Worm (Caenorhabditis elegans) whole organism, early embryonic: ENCODE results near the gene Y94H6A.12.
"Not testable (repeated sequence)": the region's sequence is repeated elsewhere in the genome, so short reads cannot be mapped to it uniquely, and the experiment has no call there.

Experiments
- B0310.2 ChIP-seq: sonication (generic microtip); optimal IDR thresholded peaks from 2 replicates; lab custom pipeline; 2016; ENCODE audit warnings: mild to moderate bottlenecking, missing genetic modification characterization, missing compliant biosample characterization
- F13C5.2 ChIP-seq: sonication (generic microtip); optimal IDR thresholded peaks from 2 replicates; lab custom pipeline; 2017; ENCODE audit warnings: mild to moderate bottlenecking, missing genetic modification characterization, inconsistent platforms, missing compliant biosample characterization
- aly-1 ChIP-seq: sonication (generic microtip); optimal IDR thresholded peaks from 2 replicates; lab custom pipeline; 2016; ENCODE audit warnings: missing genetic modification characterization, missing compliant biosample characterization
- ama-1 ChIP-seq: fragments of 150-350 bp; optimal IDR thresholded peaks from 2 replicates; lab custom pipeline; 2014
- ceh-13 ChIP-seq: fragments of 200-800 bp; sonication (Bioruptor generic); optimal IDR thresholded peaks from 2 replicates; lab custom pipeline; 2018; ENCODE audit warnings: mild to moderate bottlenecking, missing genetic modification characterization, missing compliant biosample characterization
- ceh-36 ChIP-seq: sonication (generic microtip); optimal IDR thresholded peaks from 2 replicates; lab custom pipeline; 2016; ENCODE audit warnings: missing genetic modification characterization, inconsistent platforms, missing compliant biosample characterization
- ets-7 ChIP-seq: sonication (generic microtip); optimal IDR thresholded peaks from 2 replicates; lab custom pipeline; 2016; ENCODE audit warnings: missing genotype, missing genetic modification characterization, missing compliant biosample characterization
- flt-1 ChIP-seq: fragments of 200-800 bp; sonication (Bioruptor generic); IDR thresholded peaks from 2 replicates; pipeline ENCODE4 v1.3.6; 2022; ENCODE audit warnings: missing genetic modification characterization, missing compliant biosample characterization
- hmbx-1 ChIP-seq: sonication (generic microtip); optimal IDR thresholded peaks from 2 replicates; lab custom pipeline; 2016; ENCODE audit warnings: mild to moderate bottlenecking, missing genetic modification characterization, missing compliant biosample characterization
- hmg-4 ChIP-seq: fragments of 200-800 bp; sonication (Bioruptor generic); optimal IDR thresholded peaks from 2 replicates; lab custom pipeline; 2018; ENCODE audit warnings: mild to moderate bottlenecking, missing genetic modification characterization, missing compliant biosample characterization
- hnd-1 ChIP-seq: sonication (generic microtip); optimal IDR thresholded peaks from 2 replicates; lab custom pipeline; 2016; ENCODE audit warnings: missing genetic modification characterization, missing compliant biosample characterization
- pes-1 ChIP-seq: fragments of 200-800 bp; sonication (Bioruptor generic); IDR thresholded peaks from 2 replicates; pipeline ENCODE4 v1.3.6; 2022; ENCODE audit warnings: missing genetic modification reagents, missing genetic modification characterization, missing compliant biosample characterization
- scrt-1 ChIP-seq: fragments of 200-800 bp; sonication (Bioruptor generic); IDR thresholded peaks from 2 replicates; pipeline ENCODE4 v1.3.6; 2022; ENCODE audit warnings: missing genetic modification characterization, missing compliant biosample characterization
- sea-1 ChIP-seq: fragments of 200-800 bp; sonication (Bioruptor generic); conservative IDR thresholded peaks from 2 replicates; pipeline ENCODE4 v1.3.6; 2022; ENCODE audit warnings: missing genetic modification characterization, missing compliant biosample characterization
- tbx-11 ChIP-seq: fragments of 200-800 bp; sonication (Bioruptor generic); IDR thresholded peaks from 2 replicates; pipeline ENCODE4 v1.3.6; 2022; ENCODE audit warnings: missing genetic modification characterization, missing compliant biosample characterization
- tbx-37 ChIP-seq: fragments of 200-800 bp; sonication (Bioruptor generic); conservative IDR thresholded peaks from 2 replicates; pipeline ENCODE4 v1.3.6; 2022; ENCODE audit warnings: missing genetic modification reagents, missing genetic modification characterization, missing compliant biosample characterization
- tra-4 ChIP-seq: sonication (generic microtip); optimal IDR thresholded peaks from 2 replicates; lab custom pipeline; 2017; ENCODE audit warnings: missing genetic modification characterization, missing compliant biosample characterization

Gene Y94H6A.12

ce11 chrIV:2729957-2730356 is 17.1 kb upstream of the Y94H6A.12 start, which contains the start of gene Y94H6A.2:
Gene Y94H6A.2, plus strand, starts transcription at chrIV:2730292.
- TF ChIP-seq tbx-37 (no peak), F13C5.2 (tag; lab: Kevin White, UChicago) (no peak), ceh-36 (no peak), aly-1 (tag; lab: Kevin White, UChicago) (no peak), pes-1 (GFP tag; lab: Robert Waterston, UW) (no peak)

- peak; percentile 50 for TF ChIP-seq tbx-37
- TF ChIP-seq F13C5.2 (tag; lab: Kevin White, UChicago): peak; percentile 58
- TF ChIP-seq tbx-11 (GFP tag; lab: Robert Waterston, UW): no peak
Observed at ce11 chrIV:2725784-2726183, 12.9 kb upstream of the Y94H6A.12 start, which contains the start of gene ubxn-2. Gene ubxn-2, minus strand, starts transcription at chrIV:2725819.

- TF ChIP-seq B0310.2 (tag; lab: Kevin White, UChicago); tbx-11 (GFP tag; lab: Robert Waterston, UW); scrt-1 (GFP tag; lab: Robert Waterston, UW): not testable (repeated sequence)
Observed at ce11 chrIV:2719734-2720133, 6.9 kb upstream of the Y94H6A.12 start, which contains the start of gene ndua-12. Gene ndua-12, minus strand, starts transcription at chrIV:2719834.

ce11 chrIV:2716474-2716873 is 3.6 kb upstream of the Y94H6A.12 start, which contains the start of gene Y94H6A.7:
Gene Y94H6A.7, minus strand, starts transcription at chrIV:2716574.
- TF ChIP-seq hmbx-1 (tag; lab: Kevin White, UChicago); flt-1; hmg-4 (GFP tag; lab: Kevin White, UChicago): not testable (repeated sequence)

ce11 chrIV:2711122-2711669 is 1.6 kb downstream of the Y94H6A.12 start:
- TF ChIP-seq scrt-1 (GFP tag; lab: Robert Waterston, UW): no peak
- no peak for TF ChIP-seq aly-1 (tag; lab: Kevin White, UChicago)
- no peak for TF ChIP-seq hmbx-1 (tag; lab: Kevin White, UChicago)
- TF ChIP-seq tbx-11 (GFP tag; lab: Robert Waterston, UW): no peak
- TF ChIP-seq hmg-4 (GFP tag; lab: Kevin White, UChicago): no peak
- no peak for TF ChIP-seq ets-7 (tag; lab: Kevin White, UChicago)
- no peak for TF ChIP-seq ceh-13
- TF ChIP-seq tbx-37: no peak
- no peak for TF ChIP-seq ama-1 (lab: Kevin White, UChicago)
- TF ChIP-seq hnd-1 (tag; lab: Kevin White, UChicago): no peak
- no peak for TF ChIP-seq pes-1 (GFP tag; lab: Robert Waterston, UW)
- TF ChIP-seq flt-1: no peak
- no peak for TF ChIP-seq sea-1 (GFP tag; lab: Robert Waterston, UW)

ce11 chrIV:2710203-2710935 is 2.5 kb downstream of the Y94H6A.12 start, which contains the start of gene Y94H6A.10:
Gene Y94H6A.10, minus strand, starts transcription at chrIV:2710666.
- TF ChIP-seq ceh-13 (no peak), scrt-1 (GFP tag; lab: Robert Waterston, UW) (no peak), hmbx-1 (tag; lab: Kevin White, UChicago) (no peak), ama-1 (lab: Kevin White, UChicago) (no peak), tra-4 (tag; lab: Kevin White, UChicago) (no peak), aly-1 (tag; lab: Kevin White, UChicago) (no peak), tbx-37 (no peak), B0310.2 (tag; lab: Kevin White, UChicago) (no peak)

ce11 chrIV:2709590-2710201 is 3.1 kb downstream of the Y94H6A.12 start:
- TF ChIP-seq ceh-13: no peak
- no peak for TF ChIP-seq ama-1 (lab: Kevin White, UChicago)
- no peak for TF ChIP-seq ceh-36
- no peak for TF ChIP-seq pes-1 (GFP tag; lab: Robert Waterston, UW)
- TF ChIP-seq tbx-37: no peak
- no peak for TF ChIP-seq aly-1 (tag; lab: Kevin White, UChicago)
- no peak for TF ChIP-seq flt-1
- TF ChIP-seq hmbx-1 (tag; lab: Kevin White, UChicago): no peak
- TF ChIP-seq B0310.2 (tag; lab: Kevin White, UChicago): no peak
- no peak for TF ChIP-seq hnd-1 (tag; lab: Kevin White, UChicago)
- no peak for TF ChIP-seq sea-1 (GFP tag; lab: Robert Waterston, UW)
- TF ChIP-seq tra-4 (tag; lab: Kevin White, UChicago): no peak
- TF ChIP-seq F13C5.2 (tag; lab: Kevin White, UChicago): no peak
- no peak for TF ChIP-seq scrt-1 (GFP tag; lab: Robert Waterston, UW)
- TF ChIP-seq ets-7 (tag; lab: Kevin White, UChicago): no peak
- no peak for TF ChIP-seq tbx-11 (GFP tag; lab: Robert Waterston, UW)
- no peak for TF ChIP-seq hmg-4 (GFP tag; lab: Kevin White, UChicago)
